Fruit fly (Drosophila melanogaster) whole organism, embryonic: ENCODE results near the gene Sodq.
A peak's percentile ranks its signal among the peaks of the same experiment; 100 is the strongest.

Source experiments
- Aef1 ChIP-seq: fragments of 200-800 bp; sonication (Bioruptor generic); IDR thresholded peaks from 3 replicates; pipeline ENCODE4 v1.3.6; 2022; ENCODE audit warnings: missing biosample characterization, missing genetic modification characterization
- Atf3 ChIP-seq: fragments of 200-800 bp; sonication (Bioruptor generic); optimal IDR thresholded peaks from 3 replicates; lab custom pipeline; 2016; ENCODE audit warnings: missing biosample characterization, missing genetic modification characterization
- CG10462 ChIP-seq: fragments of 200-800 bp; sonication (Bioruptor generic); optimal IDR thresholded peaks from 2 replicates; lab custom pipeline; 2016; ENCODE audit warnings: missing biosample characterization, missing genetic modification characterization
- CG1233 ChIP-seq: fragments of 200-800 bp; sonication (Bioruptor generic); optimal IDR thresholded peaks from 4 replicates; lab custom pipeline; 2018; ENCODE audit warnings: missing biosample characterization, mild to moderate bottlenecking, missing genetic modification characterization
- CG14667 ChIP-seq: fragments of 200-800 bp; sonication (Bioruptor generic); IDR thresholded peaks from 2 replicates; pipeline ENCODE4 v1.3.6; 2022; ENCODE audit warnings: missing biosample characterization, missing genetic modification characterization
- CG15514 ChIP-seq: fragments of 200-800 bp; sonication (Bioruptor generic); optimal IDR thresholded peaks from 3 replicates; lab custom pipeline; 2017; ENCODE audit warnings: missing biosample characterization, missing genetic modification characterization, mild to moderate bottlenecking, moderate library complexity, missing genetic modification reagents
- CG16813 ChIP-seq: fragments of 200-800 bp; sonication (Bioruptor generic); IDR thresholded peaks from 3 replicates; pipeline ENCODE4 v1.3.6; 2022; ENCODE audit warnings: missing biosample characterization, missing genetic modification characterization; ENCODE audit not compliant: partially characterized antibody
- CG16863 ChIP-seq: fragments of 200-800 bp; sonication (Bioruptor generic); optimal IDR thresholded peaks from 3 replicates; lab custom pipeline; 2016; ENCODE audit warnings: missing biosample characterization, missing genetic modification characterization
- CG17385 ChIP-seq: fragments of 200-800 bp; sonication (Bioruptor generic); optimal IDR thresholded peaks from 3 replicates; lab custom pipeline; 2018; ENCODE audit warnings: missing biosample characterization, mild to moderate bottlenecking, missing genetic modification characterization
- CG18011 ChIP-seq: fragments of 200-800 bp; sonication (Bioruptor generic); optimal IDR thresholded peaks from 2 replicates; lab custom pipeline; 2017; ENCODE audit warnings: missing biosample characterization, missing genetic modification characterization, mild to moderate bottlenecking, moderate library complexity, missing genotype
- CG2116 ChIP-seq: fragments of 200-800 bp; sonication (Bioruptor generic); optimal IDR thresholded peaks from 3 replicates; lab custom pipeline; 2018; ENCODE audit warnings: missing biosample characterization, mild to moderate bottlenecking, missing genetic modification characterization
- CG34224 ChIP-seq: fragments of 200-800 bp; sonication (Bioruptor generic); IDR thresholded peaks from 3 replicates; pipeline ENCODE4 v1.3.6; 2022; ENCODE audit warnings: missing biosample characterization, missing genetic modification characterization; ENCODE audit not compliant: partially characterized antibody
- CG3847 ChIP-seq: fragments of 200-800 bp; sonication (Bioruptor generic); IDR thresholded peaks from 2 replicates; pipeline ENCODE4 v1.3.6; 2022; ENCODE audit warnings: missing biosample characterization, missing genetic modification characterization
- CG4282 ChIP-seq: fragments of 200-800 bp; sonication (Bioruptor generic); optimal IDR thresholded peaks from 2 replicates; lab custom pipeline; 2016; ENCODE audit warnings: missing biosample characterization, missing genetic modification characterization
- CG4707 ChIP-seq: fragments of 200-800 bp; sonication (Bioruptor generic); optimal IDR thresholded peaks from 2 replicates; lab custom pipeline; 2018; ENCODE audit warnings: missing biosample characterization, mild to moderate bottlenecking, missing genetic modification characterization, moderate library complexity
- CG5180 ChIP-seq: fragments of 200-800 bp; sonication (Bioruptor generic); optimal IDR thresholded peaks from 3 replicates; lab custom pipeline; 2017; ENCODE audit warnings: missing biosample characterization, missing genetic modification characterization, mild to moderate bottlenecking, moderate library complexity, missing genetic modification reagents
- CG8359 ChIP-seq: fragments of 200-800 bp; sonication (Bioruptor generic); optimal IDR thresholded peaks from 2 replicates; lab custom pipeline; 2017; ENCODE audit warnings: missing biosample characterization, mild to moderate bottlenecking, missing genetic modification characterization, borderline replicate concordance
- CG8388 ChIP-seq: fragments of 200-800 bp; sonication (Bioruptor generic); optimal IDR thresholded peaks from 2 replicates; lab custom pipeline; 2019; ENCODE audit warnings: missing biosample characterization, mild to moderate bottlenecking, missing genetic modification characterization, moderate library complexity
- CG8478 ChIP-seq: fragments of >200 bp; optimal IDR thresholded peaks from 2 replicates; lab custom pipeline; 2018
- D19A ChIP-seq: fragments of 200-800 bp; optimal IDR thresholded peaks from 3 replicates; lab custom pipeline; 2019; ENCODE audit warnings: missing biosample characterization, mild to moderate bottlenecking, missing genetic modification characterization, moderate library complexity
- Doc2 ChIP-seq: fragments of 200-800 bp; sonication (Bioruptor generic); IDR thresholded peaks from 2 replicates; pipeline ENCODE4 v1.3.6; 2022; ENCODE audit warnings: missing biosample characterization, missing genetic modification characterization
- Dp ChIP-seq: fragments of 200-800 bp; sonication (Bioruptor generic); optimal IDR thresholded peaks from 2 replicates; lab custom pipeline; 2018; ENCODE audit warnings: missing biosample characterization, mild to moderate bottlenecking, missing genetic modification characterization, moderate library complexity
- E2f1 ChIP-seq: fragments of 200-800 bp; sonication (Bioruptor generic); IDR thresholded peaks from 2 replicates; pipeline ENCODE4 v1.3.6; 2022; ENCODE audit warnings: missing biosample characterization, missing genetic modification characterization
- Gug ChIP-seq: fragments of 200-800 bp; sonication (Bioruptor generic); IDR thresholded peaks from 4 replicates; pipeline ENCODE4 v1.3.6; 2022; ENCODE audit warnings: missing biosample characterization, missing genetic modification characterization
- Hr78 ChIP-seq, 2 experiments: fragments of 200-800 bp in 1 of 2; fragments of >200 bp in 1 of 2; sonication (Bioruptor generic) in 1 of 2; optimal IDR thresholded peaks; 2 replicates each; lab custom pipeline; 2017 to 2019; ENCODE audit warnings: missing biosample characterization in 2 of 2, missing genetic modification characterization in 2 of 2, mild to moderate bottlenecking in 1 of 2, moderate library complexity in 1 of 2
- Max ChIP-seq: fragments of 200-800 bp; sonication (Bioruptor generic); optimal IDR thresholded peaks from 2 replicates; lab custom pipeline; 2016; ENCODE audit warnings: missing biosample characterization, mild to moderate bottlenecking, missing genetic modification characterization
- Mrtf ChIP-seq: fragments of 200-800 bp; sonication (Bioruptor generic); IDR thresholded peaks from 3 replicates; pipeline ENCODE4 v1.3.6; 2022; ENCODE audit warnings: missing biosample characterization, missing genetic modification characterization
- Oaz ChIP-seq: fragments of 200-800 bp; sonication (Bioruptor generic); IDR thresholded peaks from 2 replicates; pipeline ENCODE4 v1.3.6; 2022; ENCODE audit warnings: missing biosample characterization, missing genetic modification characterization
- Oli ChIP-seq: fragments of 200-800 bp; sonication (Bioruptor generic); optimal IDR thresholded peaks from 2 replicates; lab custom pipeline; 2018; ENCODE audit warnings: missing biosample characterization, mild to moderate bottlenecking, missing genetic modification characterization, moderate library complexity
- Optix ChIP-seq: fragments of 200-800 bp; sonication (Bioruptor generic); IDR thresholded peaks from 3 replicates; pipeline ENCODE4 v1.3.6; 2022; ENCODE audit warnings: missing biosample characterization, missing genetic modification characterization
- Sox100B ChIP-seq: fragments of 200-800 bp; sonication (Bioruptor generic); optimal IDR thresholded peaks from 3 replicates; lab custom pipeline; 2018; ENCODE audit warnings: missing biosample characterization, mild to moderate bottlenecking, missing genetic modification characterization
- Spps ChIP-seq: fragments of 200-800 bp; sonication (Bioruptor generic); optimal IDR thresholded peaks from 2 replicates; lab custom pipeline; 2018; ENCODE audit warnings: missing biosample characterization, mild to moderate bottlenecking, missing genetic modification characterization
- cas ChIP-seq: fragments of 200-800 bp; sonication (Bioruptor generic); IDR thresholded peaks from 2 replicates; pipeline ENCODE4 v1.3.6; 2022; ENCODE audit warnings: missing biosample characterization, missing genetic modification characterization
- chif ChIP-seq, 2 experiments: fragments of 200-800 bp; sonication (Bioruptor generic); optimal IDR thresholded peaks; 3 replicates each; lab custom pipeline; 2016; ENCODE audit warnings: missing biosample characterization in 2 of 2, missing genetic modification characterization in 2 of 2
- chm ChIP-seq: fragments of 200-800 bp; sonication (Bioruptor generic); IDR thresholded peaks from 2 replicates; pipeline ENCODE4 v1.3.6; 2022; ENCODE audit warnings: missing biosample characterization, missing genetic modification characterization
- dimm ChIP-seq: fragments of 200-800 bp; sonication (Bioruptor generic); IDR thresholded peaks from 2 replicates; pipeline ENCODE4 v1.3.6; 2022; ENCODE audit warnings: missing biosample characterization, missing genetic modification characterization
- eve ChIP-seq, 2 experiments: fragments of >200 bp; optimal IDR thresholded peaks; 2 replicates each; lab custom pipeline; 2017; ENCODE audit warnings: missing biosample characterization in 2 of 2, missing genetic modification characterization in 2 of 2
- fd64A ChIP-seq: fragments of 200-800 bp; sonication (Bioruptor generic); optimal IDR thresholded peaks from 3 replicates; lab custom pipeline; 2018; ENCODE audit warnings: missing biosample characterization, mild to moderate bottlenecking, missing genetic modification characterization
- hth ChIP-seq: fragments of >200 bp; optimal IDR thresholded peaks from 2 replicates; lab custom pipeline; 2017; ENCODE audit warnings: inconsistent platforms
- kni ChIP-seq: fragments of 200-800 bp; sonication (Bioruptor generic); optimal IDR thresholded peaks from 3 replicates; lab custom pipeline; 2017; ENCODE audit warnings: mild to moderate bottlenecking, missing biosample characterization, missing genetic modification reagents, missing genetic modification characterization
- nmo ChIP-seq: fragments of 200-800 bp; sonication (Bioruptor generic); optimal IDR thresholded peaks from 2 replicates; lab custom pipeline; 2018; ENCODE audit warnings: missing biosample characterization, mild to moderate bottlenecking, missing genetic modification characterization, moderate library complexity
- pros ChIP-seq: fragments of 200-800 bp; sonication (Bioruptor generic); optimal IDR thresholded peaks from 3 replicates; lab custom pipeline; 2019; ENCODE audit warnings: missing biosample characterization, mild to moderate bottlenecking, missing genetic modification characterization, moderate library complexity
- repo ChIP-seq: fragments of 200-800 bp; sonication (Bioruptor generic); optimal IDR thresholded peaks from 2 replicates; lab custom pipeline; 2016; ENCODE audit warnings: missing biosample characterization, missing genetic modification characterization
- rib ChIP-seq: fragments of 200-800 bp; sonication (Bioruptor generic); IDR thresholded peaks from 2 replicates; pipeline ENCODE4 v1.3.6; 2022; ENCODE audit warnings: missing biosample characterization, missing genetic modification characterization
- sc ChIP-seq, 3 experiments: fragments of >200 bp in 2 of 3; fragments of 200-800 bp in 1 of 3; sonication (Bioruptor generic) in 1 of 3; optimal IDR thresholded peaks; 2 replicates in 2 of 3; 3 replicates in 1 of 3; lab custom pipeline; 2017; ENCODE audit warnings: mild to moderate bottlenecking in 1 of 3, missing biosample characterization in 1 of 3, missing genetic modification characterization in 1 of 3, missing genetic modification reagents in 1 of 3
- shn ChIP-seq: fragments of 200-800 bp; sonication (Bioruptor generic); optimal IDR thresholded peaks from 3 replicates; lab custom pipeline; 2016; ENCODE audit warnings: missing biosample characterization, missing genetic modification characterization
- sisA ChIP-seq: fragments of 200-800 bp; sonication (Bioruptor generic); IDR thresholded peaks from 2 replicates; pipeline ENCODE4 v1.3.6; 2022; ENCODE audit warnings: missing biosample characterization, missing genetic modification characterization
- tin ChIP-seq: fragments of 200-800 bp; sonication (Bioruptor generic); optimal IDR thresholded peaks from 3 replicates; lab custom pipeline; 2016; ENCODE audit warnings: missing biosample characterization, missing genetic modification characterization
- tll ChIP-seq, 2 experiments: fragments of 200-800 bp in 1 of 2; fragments of >200 bp in 1 of 2; sonication (Bioruptor generic) in 1 of 2; optimal IDR thresholded peaks; 2 replicates each; lab custom pipeline; 2017 to 2019; ENCODE audit warnings: missing biosample characterization in 2 of 2, missing genetic modification characterization in 2 of 2, mild to moderate bottlenecking in 1 of 2, moderate library complexity in 1 of 2

The Sodq gene

DNA sequence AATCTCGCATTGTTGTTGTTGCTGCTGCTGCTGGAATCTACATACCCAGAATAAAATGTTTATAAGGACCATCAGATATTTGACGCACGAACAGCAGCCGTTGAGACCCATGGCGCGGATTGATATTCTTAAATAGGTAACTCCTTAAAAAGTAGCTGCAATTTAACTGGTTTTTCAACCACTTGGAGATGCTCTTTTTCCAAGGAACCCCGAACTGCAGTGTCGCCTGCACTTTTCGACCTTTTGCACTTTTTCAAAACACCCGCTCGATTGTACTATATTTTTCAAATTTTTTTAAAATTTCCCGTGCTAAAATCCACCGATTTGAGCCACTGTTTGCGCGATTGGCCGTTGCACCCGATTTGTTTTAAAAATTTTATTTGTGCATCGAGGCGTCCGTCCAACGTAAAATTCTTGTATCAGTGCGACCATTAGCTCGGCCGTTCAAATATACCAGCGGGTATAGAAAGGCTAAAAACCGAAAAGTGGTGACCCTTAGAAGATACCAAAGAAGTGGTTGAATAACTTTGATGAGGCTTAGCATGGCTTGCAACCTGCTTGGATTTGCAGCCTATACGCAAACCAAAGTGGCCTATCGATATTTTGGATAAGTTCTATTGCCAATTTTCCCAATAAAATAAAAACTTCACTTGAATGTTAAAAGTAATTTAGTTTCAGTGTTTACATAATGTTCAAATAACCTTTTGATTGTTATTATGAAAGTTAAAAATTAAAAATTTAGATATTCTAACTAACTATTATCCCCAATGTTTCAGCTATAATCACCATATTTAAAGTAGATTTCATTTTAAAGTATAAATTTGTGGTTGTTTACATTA lies 14.4 kb upstream of the Sodq start, which contains the start of gene Tsp96F (continued):
- TF ChIP-seq CG8359 (no peak), Oaz (GFP tag; lab: Robert Waterston, UW) (no peak), eve (GFP tag; optimal IDR thresholded peaks at IDR 0.05; lab: Kevin White, UChicago) (no peak), chif (GFP tag; optimal IDR thresholded peaks at IDR 0.05; lab: Kevin White, UChicago) (no peak), Optix (GFP tag; lab: Robert Waterston, UW) (no peak), Oli (tag; lab: Kevin White, UChicago) (no peak), shn (no peak), hth (no peak), Sox100B (GFP tag; lab: Kevin White, UChicago) (no peak), chm (peak; percentile 51; the same call in 1 of the 2 replicates), CG16813 (peak; percentile 59; the same call in 2 of the 3 replicates), E2f1 (no peak), dimm (GFP tag; lab: Robert Waterston, UW) (no peak), CG14667 (GFP tag; lab: Robert Waterston, UW) (no peak), CG8388 (no peak), Atf3 (GFP tag; lab: Kevin White, UChicago) (no peak), sc (optimal IDR thresholded peaks at IDR 0.05; lab: Kevin White, UChicago) (no peak), sc (GFP tag; optimal IDR thresholded peaks at IDR 0.05; lab: Kevin White, UChicago) (no peak), CG8478 (lab: Kevin White, UChicago) (no peak), CG5180 (GFP tag; lab: Kevin White, UChicago) (no peak), Max (GFP tag; lab: Kevin White, UChicago) (no peak), CG17385 (GFP tag; lab: Kevin White, UChicago) (no peak), Dp (GFP tag; lab: Kevin White, UChicago) (peak; percentile 50), Spps (tag; lab: Kevin White, UChicago) (no peak), CG34224 (GFP tag; lab: Robert Waterston, UW) (0 out of 3 replicates have a peak, but pooled peaks have one; percentile 38), kni (peak; percentile 57), CG18011 (GFP tag; lab: Kevin White, UChicago) (no peak), CG10462 (GFP tag; lab: Kevin White, UChicago) (no peak), tll (GFP tag; optimal IDR thresholded peaks at IDR 0.05; lab: Kevin White, UChicago) (no peak), CG4282 (GFP tag; lab: Kevin White, UChicago) (no peak), tin (GFP tag; lab: Kevin White, UChicago) (no peak), Hr78 (GFP tag; optimal IDR thresholded peaks at IDR 0.05; lab: Kevin White, UChicago) (no peak), CG2116 (GFP tag; lab: Kevin White, UChicago) (peak; percentile 32), CG16863 (no peak), D19A (tag; lab: Kevin White, UChicago) (no peak), pros (GFP tag; lab: Kevin White, UChicago) (no peak), CG3847 (GFP tag; lab: Robert Waterston, UW) (peak; percentile 38; the same call in 1 of the 2 replicates), sisA (GFP tag; lab: Robert Waterston, UW) (no peak), cas (GFP tag; lab: Robert Waterston, UW) (no peak), fd64A (GFP tag; lab: Kevin White, UChicago) (no peak), rib (GFP tag; lab: Robert Waterston, UW) (no peak), Doc2 (GFP tag; lab: Robert Waterston, UW) (no peak), repo (GFP tag; lab: Kevin White, UChicago) (no peak), CG1233 (no peak), nmo (GFP tag; lab: Kevin White, UChicago) (no peak), Gug (GFP tag; lab: Robert Waterston, UW) (no peak), Aef1 (GFP tag; lab: Robert Waterston, UW) (no peak), Mrtf (GFP tag; lab: Robert Waterston, UW) (no peak), CG4707 (GFP tag; lab: Kevin White, UChicago) (peak; percentile 33), CG15514 (GFP tag; lab: Kevin White, UChicago) (peak; percentile 71)
